Fruit fly (Drosophila melanogaster) whole organism, embryonic: ENCODE measurements around the gene Psa.
A peak's percentile ranks its signal among the peaks of the same experiment; 100 is the strongest.

Experiments used
- B-H1 ChIP-seq: fragments of 200-800 bp; sonication (Bioruptor generic); IDR thresholded peaks from 3 replicates; pipeline ENCODE4 v1.3.6; 2022; ENCODE audit warnings: missing biosample characterization, missing genetic modification characterization
- BtbVII ChIP-seq: fragments of 200-800 bp; sonication (Bioruptor generic); optimal IDR thresholded peaks from 3 replicates; lab custom pipeline; 2017; ENCODE audit warnings: missing biosample characterization, mild to moderate bottlenecking, missing genetic modification characterization
- Bteb2 ChIP-seq: fragments of 200-800 bp; sonication (Bioruptor generic); optimal IDR thresholded peaks from 2 replicates; lab custom pipeline; 2016; ENCODE audit warnings: missing biosample characterization, missing genetic modification characterization
- CG10366 ChIP-seq: fragments of 200-800 bp; sonication (Bioruptor generic); IDR thresholded peaks from 2 replicates; pipeline ENCODE4 v1.3.6; 2022; ENCODE audit warnings: missing biosample characterization, missing genetic modification characterization
- CG10543 ChIP-seq: fragments of 200-800 bp; sonication (Bioruptor generic); optimal IDR thresholded peaks from 3 replicates; lab custom pipeline; 2017; ENCODE audit warnings: missing biosample characterization, mild to moderate bottlenecking, missing genetic modification characterization, moderate library complexity
- CG10979 ChIP-seq: fragments of 200-800 bp; sonication (Bioruptor generic); optimal IDR thresholded peaks from 2 replicates; lab custom pipeline; 2018; ENCODE audit warnings: missing biosample characterization, mild to moderate bottlenecking, missing genetic modification characterization, moderate library complexity
- CG11504 ChIP-seq: fragments of 200-800 bp; sonication (Bioruptor generic); optimal IDR thresholded peaks from 3 replicates; lab custom pipeline; 2019; ENCODE audit warnings: missing biosample characterization, mild to moderate bottlenecking, missing genetic modification characterization, moderate library complexity
- CG11695 ChIP-seq: fragments of 200-800 bp; sonication (Bioruptor generic); IDR thresholded peaks from 3 replicates; pipeline ENCODE4 v1.3.6; 2022; ENCODE audit warnings: missing biosample characterization, missing genetic modification characterization
- CG12071 ChIP-seq: fragments of 200-800 bp; sonication (Bioruptor generic); optimal IDR thresholded peaks from 3 replicates; lab custom pipeline; 2018; ENCODE audit warnings: missing biosample characterization, mild to moderate bottlenecking, missing genetic modification characterization
- CG13424 ChIP-seq: fragments of 200-800 bp; sonication (Bioruptor generic); optimal IDR thresholded peaks from 2 replicates; lab custom pipeline; 2019; ENCODE audit warnings: missing biosample characterization, mild to moderate bottlenecking, missing genetic modification characterization, moderate library complexity
- CG14014 ChIP-seq: fragments of 200-800 bp; sonication (Bioruptor generic); IDR thresholded peaks from 2 replicates; pipeline ENCODE4 v1.3.6; 2022; ENCODE audit warnings: missing biosample characterization, missing genetic modification characterization
- CG14050 ChIP-seq: fragments of 200-800 bp; sonication (Bioruptor generic); IDR thresholded peaks from 3 replicates; pipeline ENCODE4 v1.3.6; 2022; ENCODE audit warnings: missing biosample characterization, missing genetic modification characterization
- CG1647 ChIP-seq: fragments of 200-800 bp; sonication (Bioruptor generic); optimal IDR thresholded peaks from 3 replicates; lab custom pipeline; 2016; ENCODE audit warnings: missing biosample characterization, missing genetic modification characterization
- CG16813 ChIP-seq: fragments of 200-800 bp; sonication (Bioruptor generic); IDR thresholded peaks from 3 replicates; pipeline ENCODE4 v1.3.6; 2022; ENCODE audit warnings: missing biosample characterization, missing genetic modification characterization; ENCODE audit not compliant: partially characterized antibody
- CG17385 ChIP-seq: fragments of 200-800 bp; sonication (Bioruptor generic); optimal IDR thresholded peaks from 3 replicates; lab custom pipeline; 2018; ENCODE audit warnings: missing biosample characterization, mild to moderate bottlenecking, missing genetic modification characterization
- CG17612 ChIP-seq: fragments of 200-800 bp; sonication (Bioruptor generic); IDR thresholded peaks from 2 replicates; pipeline ENCODE4 v1.3.6; 2022; ENCODE audit warnings: missing biosample characterization, missing genetic modification characterization
- CG17912 ChIP-seq: fragments of 200-800 bp; sonication (Bioruptor generic); optimal IDR thresholded peaks from 2 replicates; lab custom pipeline; 2018; ENCODE audit warnings: missing biosample characterization, mild to moderate bottlenecking, missing genetic modification characterization
- CG2875 ChIP-seq: fragments of 200-800 bp; sonication (Bioruptor generic); optimal IDR thresholded peaks from 2 replicates; lab custom pipeline; 2017; ENCODE audit warnings: missing biosample characterization, mild to moderate bottlenecking, missing genetic modification characterization, missing genetic modification reagents
- CG34422 ChIP-seq: fragments of 200-800 bp; sonication (Bioruptor generic); IDR thresholded peaks from 3 replicates; pipeline ENCODE4 v1.3.6; 2022; ENCODE audit warnings: missing biosample characterization, missing genetic modification characterization
- CG6689 ChIP-seq: fragments of 200-800 bp; sonication (Bioruptor generic); IDR thresholded peaks from 2 replicates; pipeline ENCODE4 v1.3.6; 2022; ENCODE audit warnings: missing biosample characterization, missing genetic modification characterization
- CG6791 ChIP-seq: fragments of 200-800 bp; sonication (Bioruptor generic); IDR thresholded peaks from 3 replicates; pipeline ENCODE4 v1.3.6; 2022; ENCODE audit warnings: missing biosample characterization, missing genetic modification characterization; ENCODE audit not compliant: partially characterized antibody
- CG9215 ChIP-seq: fragments of 200-800 bp; sonication (Bioruptor generic); IDR thresholded peaks from 2 replicates; pipeline ENCODE4 v1.3.6; 2022; ENCODE audit warnings: missing biosample characterization, missing genetic modification characterization
- CkIIα-i1 ChIP-seq: fragments of 200-800 bp; sonication (Bioruptor generic); IDR thresholded peaks from 2 replicates; pipeline ENCODE4 v1.3.6; 2022; ENCODE audit warnings: missing biosample characterization, missing genetic modification characterization
- D19A ChIP-seq: fragments of 200-800 bp; optimal IDR thresholded peaks from 3 replicates; lab custom pipeline; 2019; ENCODE audit warnings: missing biosample characterization, mild to moderate bottlenecking, missing genetic modification characterization, moderate library complexity
- Ets65A ChIP-seq: fragments of 200-800 bp; sonication (Bioruptor generic); peaks from one replicate; lab custom pipeline; 2016; ENCODE audit warnings: missing biosample characterization, missing genetic modification characterization
- Hand ChIP-seq: fragments of 200-800 bp; sonication (Bioruptor generic); optimal IDR thresholded peaks from 2 replicates; lab custom pipeline; 2017; ENCODE audit warnings: mild to moderate bottlenecking, missing biosample characterization, missing genetic modification reagents, missing genetic modification characterization
- HmgZ ChIP-seq: fragments of 200-800 bp; sonication (Bioruptor generic); optimal IDR thresholded peaks from 2 replicates; lab custom pipeline; 2018; ENCODE audit warnings: missing biosample characterization, mild to moderate bottlenecking, missing genetic modification characterization
- Hr51 ChIP-seq, 2 experiments: fragments of 200-800 bp; sonication (Bioruptor generic); optimal IDR thresholded peaks; 2 replicates in 1 of 2; 3 replicates in 1 of 2; lab custom pipeline; 2016 to 2018; ENCODE audit warnings: missing biosample characterization in 2 of 2, missing genetic modification characterization in 2 of 2, mild to moderate bottlenecking in 1 of 2, moderate library complexity in 1 of 2
- Lhr ChIP-seq: fragments of 200-800 bp; sonication (Bioruptor generic); optimal IDR thresholded peaks from 3 replicates; lab custom pipeline; 2017; ENCODE audit warnings: mild to moderate bottlenecking, missing biosample characterization, missing genetic modification reagents, missing genetic modification characterization
- MBD-R2 ChIP-seq: fragments of 200-800 bp; sonication (Bioruptor generic); IDR thresholded peaks from 2 replicates; pipeline ENCODE4 v1.3.6; 2022; ENCODE audit warnings: missing biosample characterization, missing genetic modification characterization
- Med ChIP-seq: fragments of 200-800 bp; sonication (Bioruptor generic); peaks from one replicate; lab custom pipeline; 2016; ENCODE audit warnings: missing biosample characterization, missing genetic modification characterization, mild to moderate bottlenecking, inconsistent platforms, moderate library complexity
- Sox102F ChIP-seq: fragments of 200-800 bp; sonication (Bioruptor generic); optimal IDR thresholded peaks from 2 replicates; lab custom pipeline; 2018; ENCODE audit warnings: missing biosample characterization, mild to moderate bottlenecking, missing genetic modification characterization, moderate library complexity
- Ssrp ChIP-seq: fragments of 200-800 bp; sonication (Bioruptor generic); optimal IDR thresholded peaks from 2 replicates; lab custom pipeline; 2018; ENCODE audit warnings: missing biosample characterization, mild to moderate bottlenecking, missing genetic modification characterization, moderate library complexity
- Xrp1 ChIP-seq: fragments of 200-800 bp; sonication (Bioruptor generic); IDR thresholded peaks from 2 replicates; pipeline ENCODE4 v1.3.6; 2022; ENCODE audit warnings: missing biosample characterization, missing genetic modification characterization
- bab2 ChIP-seq: fragments of 200-800 bp; sonication (Bioruptor generic); optimal IDR thresholded peaks from 2 replicates; lab custom pipeline; 2016; ENCODE audit warnings: missing biosample characterization, missing genetic modification characterization
- br ChIP-seq: fragments of >200 bp; optimal IDR thresholded peaks from 2 replicates; lab custom pipeline; 2017
- croc ChIP-seq: fragments of 200-800 bp; sonication (Bioruptor generic); conservative IDR thresholded peaks from 3 replicates; pipeline ENCODE4 v1.3.6; 2022; ENCODE audit warnings: missing biosample characterization, missing genetic modification characterization
- ham ChIP-seq: fragments of 200-800 bp; sonication (Bioruptor generic); IDR thresholded peaks from 2 replicates; pipeline ENCODE4 v1.3.6; 2022; ENCODE audit warnings: missing biosample characterization, missing genetic modification characterization
- her ChIP-seq: fragments of 200-800 bp; sonication (Bioruptor generic); optimal IDR thresholded peaks from 2 replicates; lab custom pipeline; 2016; ENCODE audit warnings: missing biosample characterization, missing genetic modification characterization
- hkb ChIP-seq, 2 experiments: fragments of 200-800 bp in 1 of 2; fragments of >200 bp in 1 of 2; sonication (Bioruptor generic) in 1 of 2; IDR thresholded peaks in 1 of 2; optimal IDR thresholded peaks in 1 of 2; 2 replicates each; pipeline versions ENCODE4 v1.3.6 to Lab custom; 2017 to 2022; ENCODE audit warnings: missing biosample characterization in 1 of 2, missing genetic modification characterization in 1 of 2
- lov ChIP-seq, 2 experiments: fragments of 200-800 bp in 1 of 2; fragments of >200 bp in 1 of 2; sonication (Bioruptor generic) in 1 of 2; IDR thresholded peaks in 1 of 2; optimal IDR thresholded peaks in 1 of 2; 2 replicates in 1 of 2; 3 replicates in 1 of 2; pipeline versions ENCODE4 v1.3.6 to Lab custom; 2017 to 2022; ENCODE audit warnings: missing biosample characterization in 1 of 2, missing genetic modification characterization in 1 of 2
- maf-S ChIP-seq: fragments of 200-800 bp; sonication (Bioruptor generic); optimal IDR thresholded peaks from 2 replicates; lab custom pipeline; 2016; ENCODE audit warnings: missing biosample characterization, missing genetic modification characterization
- nerfin-2 ChIP-seq: fragments of 200-800 bp; sonication (Bioruptor generic); IDR thresholded peaks from 2 replicates; pipeline ENCODE4 v1.3.6; 2022; ENCODE audit warnings: missing biosample characterization, missing genetic modification characterization; ENCODE audit not compliant: partially characterized antibody
- onecut ChIP-seq: fragments of 200-800 bp; sonication (Bioruptor generic); IDR thresholded peaks from 2 replicates; pipeline ENCODE4 v1.3.6; 2022; ENCODE audit warnings: missing biosample characterization, missing genetic modification characterization
- prd ChIP-seq, 3 experiments: fragments of >200 bp in 2 of 3; fragments of 200-800 bp in 1 of 3; sonication (Bioruptor generic) in 1 of 3; optimal IDR thresholded peaks in 2 of 3; IDR thresholded peaks in 1 of 3; 2 replicates in 2 of 3; 3 replicates in 1 of 3; pipeline versions ENCODE4 v1.3.6 to Lab custom; 2017 to 2022; ENCODE audit warnings: missing biosample characterization in 1 of 3, missing genetic modification characterization in 1 of 3
- ro ChIP-seq: fragments of 200-800 bp; sonication (Bioruptor generic); IDR thresholded peaks from 2 replicates; pipeline ENCODE4 v1.3.6; 2022; ENCODE audit warnings: missing biosample characterization, missing genetic modification characterization
- sd ChIP-seq: fragments of 200-800 bp; sonication (Bioruptor generic); optimal IDR thresholded peaks from 3 replicates; lab custom pipeline; 2018; ENCODE audit warnings: missing biosample characterization, mild to moderate bottlenecking, missing genetic modification characterization, moderate library complexity
- sima ChIP-seq: fragments of 200-800 bp; sonication (Bioruptor generic); optimal IDR thresholded peaks from 2 replicates; lab custom pipeline; 2016; ENCODE audit warnings: missing biosample characterization, missing genetic modification characterization

Gene Psa

dm6 chr3L:1548345-1548970 lies 45.8 kb downstream of the Psa start (continued):
- TF ChIP-seq hkb (optimal IDR thresholded peaks at IDR 0.05; lab: Kevin White, UChicago) (no peak), hkb (GFP tag; IDR thresholded peaks at IDR 0.05; lab: Robert Waterston, UW) (peak; percentile 48; the same call in 1 of the 2 replicates), onecut (GFP tag; lab: Robert Waterston, UW) (no peak), Bteb2 (peak; percentile 63), sd (tag; lab: Kevin White, UChicago) (no peak), CkIIα-i1 (GFP tag; lab: Robert Waterston, UW) (no peak), CG10979 (tag; lab: Kevin White, UChicago) (peak; percentile 26), br (lab: Kevin White, UChicago) (no peak), Hand (GFP tag; lab: Kevin White, UChicago) (peak; percentile 67), bab2 (GFP tag; lab: Kevin White, UChicago) (peak; percentile 14), sima (no peak), CG17912 (no peak), nerfin-2 (GFP tag; lab: Robert Waterston, UW) (no peak), ham (GFP tag; lab: Robert Waterston, UW) (no peak), CG16813 (GFP tag; lab: Robert Waterston, UW) (no peak)
- TF ChIP-seq, all 482 proteins: peak for 217

- TF ChIP-seq her (no peak), CG6689 (GFP tag; lab: Robert Waterston, UW) (0 out of 2 replicates have a peak, but pooled peaks have one; percentile 20), HmgZ (tag; lab: Kevin White, UChicago) (no peak), MBD-R2 (GFP tag; lab: Robert Waterston, UW) (no peak), CG1647 (GFP tag; lab: Kevin White, UChicago) (peak; percentile 43), CG11504 (peak; percentile 35), CG2875 (GFP tag; lab: Kevin White, UChicago) (peak; percentile 33), CG34422 (GFP tag; lab: Robert Waterston, UW) (peak; percentile 18; the same call in 1 of the 3 replicates), maf-S (GFP tag; lab: Kevin White, UChicago) (no peak), CG12071 (GFP tag; lab: Kevin White, UChicago) (peak; percentile 9), CG9215 (peak; percentile 30; the same call in 1 of the 2 replicates), CG6791 (GFP tag; lab: Robert Waterston, UW) (no peak), CG11695 (GFP tag; lab: Robert Waterston, UW) (no peak), CG17385 (GFP tag; lab: Kevin White, UChicago) (peak; percentile 8), CG14050 (GFP tag; lab: Robert Waterston, UW) (no peak), B-H1 (GFP tag; lab: Robert Waterston, UW) (peak; percentile 16; the same call in 1 of the 3 replicates), Xrp1 (peak; percentile 53), Lhr (GFP tag; lab: Kevin White, UChicago) (no peak), CG10543 (no peak), lov (optimal IDR thresholded peaks at IDR 0.05; lab: Kevin White, UChicago) (no peak), lov (GFP tag; IDR thresholded peaks at IDR 0.05; lab: Robert Waterston, UW) (no peak), CG10366 (GFP tag; lab: Robert Waterston, UW) (peak; percentile 25), D19A (tag; lab: Kevin White, UChicago) (no peak), CG17612 (GFP tag; lab: Robert Waterston, UW) (peak; percentile 22; the same call in 1 of the 2 replicates), Med (GFP tag; lab: Kevin White, UChicago) (peak; percentile 77), Sox102F (GFP tag; lab: Kevin White, UChicago) (peak; percentile 49), BtbVII (GFP tag; lab: Kevin White, UChicago) (peak; percentile 32), Ssrp (tag; lab: Kevin White, UChicago) (peak; percentile 35), CG13424 (peak; percentile 23), croc (no peak), CG14014 (GFP tag; lab: Robert Waterston, UW) (peak; percentile 57; the same call in 1 of the 2 replicates), Ets65A (no peak), prd (optimal IDR thresholded peaks at IDR 0.05; lab: Kevin White, UChicago) (no peak), prd (GFP tag; IDR thresholded peaks at IDR 0.05; lab: Robert Waterston, UW) (peak; percentile 60), ro (no peak), Hr51 (GFP tag; optimal IDR thresholded peaks at IDR 0.05; lab: Kevin White, UChicago) (peak in 1 of 2 experiments; percentile 36)
Observed at dm6 chr3L:1549148-1549547, 46.5 kb downstream of the Psa start.
